Worm (Caenorhabditis elegans): ENCODE results near the gene dpy-23.

DNA sequence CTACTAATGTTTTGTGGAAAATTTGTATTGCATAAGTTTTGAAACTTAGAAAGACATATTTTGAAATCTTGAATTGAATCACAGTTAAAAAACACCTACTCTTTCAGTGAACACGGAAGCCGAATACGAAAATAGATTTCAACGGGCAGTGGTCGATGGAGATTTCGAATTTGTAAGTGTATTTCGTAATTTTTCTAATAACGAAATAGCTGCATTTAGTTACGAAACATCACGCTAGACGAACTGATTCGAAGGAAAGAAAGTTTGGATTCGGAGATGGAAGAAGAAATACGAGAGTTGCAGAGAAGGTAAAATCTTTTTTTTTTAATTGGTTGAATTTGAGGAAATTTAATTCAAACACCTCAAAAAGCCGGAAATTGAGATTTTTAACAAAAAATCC is 46.4 kb upstream of the dpy-23 start:
- TF ChIP-seq ets-7 (tag; optimal IDR thresholded peaks at IDR 0.05): no peak
- no peak for TF ChIP-seq ama-1 (optimal IDR thresholded peaks at IDR 0.05)
- TF ChIP-seq flt-1 (GFP tag; IDR thresholded peaks at IDR 0.05): no peak
- TF ChIP-seq aly-1 (tag; optimal IDR thresholded peaks at IDR 0.05): no peak
- no peak for TF ChIP-seq hmbx-1 (tag; optimal IDR thresholded peaks at IDR 0.05)
- no peak for TF ChIP-seq sea-1 (GFP tag; conservative IDR thresholded peaks at IDR 0.05)
